Worm (Caenorhabditis elegans) whole organism, midembryonic: ENCODE results near the gene lgc-39.

ENCODE experiments used
- T22C8.4 ChIP-seq: fragments of 200-800 bp; sonication (Bioruptor generic); IDR thresholded peaks from 2 replicates; pipeline ENCODE4 v1.3.6; 2022; ENCODE audit warnings: missing genetic modification characterization, missing compliant biosample characterization
- cog-1 ChIP-seq: sonication (generic microtip); optimal IDR thresholded peaks from 2 replicates; lab custom pipeline; 2016; ENCODE audit warnings: missing genetic modification characterization, missing compliant biosample characterization
- flt-1 ChIP-seq: fragments of 200-800 bp; sonication (Bioruptor generic); IDR thresholded peaks from 2 replicates; pipeline ENCODE4 v1.3.6; 2022; ENCODE audit warnings: missing genetic modification characterization, missing compliant biosample characterization
- klf-2 ChIP-seq: fragments of 200-800 bp; sonication (Bioruptor generic); conservative IDR thresholded peaks from 2 replicates; pipeline ENCODE4 v1.3.6; 2022; ENCODE audit warnings: missing genetic modification reagents, missing genetic modification characterization, missing compliant biosample characterization
- med-1 ChIP-seq: sonication (generic microtip); optimal IDR thresholded peaks from 2 replicates; lab custom pipeline; 2017; ENCODE audit warnings: missing genetic modification characterization, mild to moderate bottlenecking, missing compliant biosample characterization, antibody characterized with exemption, missing genetic modification reagents; ENCODE audit not compliant: insufficient read depth
- ref-1 ChIP-seq: fragments of 200-800 bp; sonication (Bioruptor generic); conservative IDR thresholded peaks from 2 replicates; pipeline ENCODE4 v1.3.6; 2022; ENCODE audit warnings: missing genetic modification reagents, missing genetic modification characterization, missing compliant biosample characterization
- tab-1 ChIP-seq: fragments of 200-800 bp; sonication (Bioruptor generic); IDR thresholded peaks from 2 replicates; pipeline ENCODE4 v1.3.6; 2022; ENCODE audit warnings: missing genetic modification characterization, missing compliant biosample characterization

- TF ChIP-seq cog-1 (tag; lab: Kevin White, UChicago) (no peak), tab-1 (GFP tag; lab: Robert Waterston, UW) (no peak), T22C8.4 (no peak), flt-1 (GFP tag; lab: Robert Waterston, UW) (no peak), med-1 (GFP tag; lab: Kevin White, UChicago) (no peak), klf-2 (GFP tag; lab: Robert Waterston, UW) (no peak), ref-1 (GFP tag; lab: Robert Waterston, UW) (no peak)
Observed at ce11 chrV:7196037-7196436, 20.7 kb downstream of the lgc-39 start, which contains the start of gene attf-2.
